Fruit fly (Drosophila melanogaster) whole organism, prepupa: ENCODE measurements around the gene rk.
A peak's percentile ranks its signal among the peaks of the same experiment; 100 is the strongest.

Source experiments
- Blimp-1 ChIP-seq: fragments of 200-800 bp; sonication (Bioruptor generic); optimal IDR thresholded peaks from 3 replicates; lab custom pipeline; 2017; ENCODE audit warnings: missing biosample characterization, missing genetic modification characterization, mild to moderate bottlenecking, moderate library complexity, missing genetic modification reagents
- CG10631 ChIP-seq: fragments of 200-800 bp; sonication (Bioruptor generic); optimal IDR thresholded peaks from 2 replicates; lab custom pipeline; 2016; ENCODE audit warnings: missing biosample characterization, missing genetic modification characterization
- CG10669 ChIP-seq: fragments of 200-800 bp; sonication (Bioruptor generic); optimal IDR thresholded peaks from 3 replicates; lab custom pipeline; 2018; ENCODE audit warnings: missing biosample characterization, mild to moderate bottlenecking, missing genetic modification characterization, moderate library complexity
- CG11762 ChIP-seq: fragments of 200-800 bp; sonication (Bioruptor generic); optimal IDR thresholded peaks from 3 replicates; lab custom pipeline; 2016; ENCODE audit warnings: missing biosample characterization, missing genetic modification characterization; ENCODE audit not compliant: insufficient read depth
- CG15336 ChIP-seq: fragments of 200-800 bp; sonication (Bioruptor generic); IDR thresholded peaks from 2 replicates; pipeline ENCODE4 v1.3.6; 2022; ENCODE audit warnings: missing biosample characterization, missing genetic modification characterization
- CG3032 ChIP-seq: fragments of 200-800 bp; optimal IDR thresholded peaks from 2 replicates; lab custom pipeline; 2019; ENCODE audit warnings: missing biosample characterization, mild to moderate bottlenecking, missing genetic modification characterization, moderate library complexity
- CG31627 ChIP-seq: fragments of 200-800 bp; sonication (Bioruptor generic); optimal IDR thresholded peaks from 3 replicates; lab custom pipeline; 2016; ENCODE audit warnings: missing biosample characterization, missing genetic modification characterization
- CG32006 ChIP-seq: fragments of 200-800 bp; sonication (Bioruptor generic); optimal IDR thresholded peaks from 3 replicates; lab custom pipeline; 2017; ENCODE audit warnings: missing biosample characterization, mild to moderate bottlenecking, missing genetic modification characterization
- CG3919 ChIP-seq: fragments of 200-800 bp; sonication (Bioruptor generic); optimal IDR thresholded peaks from 3 replicates; lab custom pipeline; 2016; ENCODE audit warnings: missing biosample characterization, missing genetic modification characterization
- CG4318 ChIP-seq: fragments of 200-800 bp; sonication (Bioruptor generic); optimal IDR thresholded peaks from 3 replicates; lab custom pipeline; 2017; ENCODE audit warnings: missing biosample characterization, mild to moderate bottlenecking, missing genetic modification characterization
- CG6163 ChIP-seq: fragments of 200-800 bp; sonication (Bioruptor generic); IDR thresholded peaks from 3 replicates; pipeline ENCODE4 v1.3.6; 2022; ENCODE audit warnings: missing biosample characterization, missing genetic modification characterization
- CG6276 ChIP-seq: fragments of 200-800 bp; sonication (Bioruptor generic); optimal IDR thresholded peaks from 2 replicates; lab custom pipeline; 2017; ENCODE audit warnings: missing biosample characterization, mild to moderate bottlenecking, missing genetic modification characterization
- CG6808 ChIP-seq: fragments of 200-800 bp; sonication (Bioruptor generic); optimal IDR thresholded peaks from 3 replicates; lab custom pipeline; 2017; ENCODE audit warnings: missing biosample characterization, missing genetic modification characterization, mild to moderate bottlenecking, moderate library complexity, missing genetic modification reagents
- CG6854 ChIP-seq: fragments of 200-800 bp; sonication (Bioruptor generic); optimal IDR thresholded peaks from 2 replicates; lab custom pipeline; 2017; ENCODE audit warnings: missing biosample characterization, mild to moderate bottlenecking, missing genetic modification characterization
- CG9139 ChIP-seq: fragments of 200-800 bp; sonication (Bioruptor generic); optimal IDR thresholded peaks from 3 replicates; lab custom pipeline; 2017; ENCODE audit warnings: missing biosample characterization, mild to moderate bottlenecking, missing genetic modification characterization
- Eip78C ChIP-seq: fragments of 200-800 bp; sonication (Bioruptor generic); peaks from one replicate; lab custom pipeline; 2016; ENCODE audit warnings: missing biosample characterization, missing genetic modification characterization
- Ets21C ChIP-seq: fragments of 200-800 bp; sonication (Bioruptor generic); optimal IDR thresholded peaks from 3 replicates; lab custom pipeline; 2016; ENCODE audit warnings: missing biosample characterization, missing genetic modification characterization
- Ets96B ChIP-seq: fragments of 200-800 bp; optimal IDR thresholded peaks from 2 replicates; lab custom pipeline; 2019; ENCODE audit warnings: missing biosample characterization, mild to moderate bottlenecking, missing genetic modification characterization, moderate library complexity
- Gug ChIP-seq: fragments of 200-800 bp; sonication (Bioruptor generic); IDR thresholded peaks from 2 replicates; pipeline ENCODE4 v1.3.6; 2022; ENCODE audit warnings: missing biosample characterization, missing genetic modification characterization
- Hr39 ChIP-seq: fragments of 200-800 bp; sonication (Bioruptor generic); optimal IDR thresholded peaks from 2 replicates; lab custom pipeline; 2016; ENCODE audit warnings: missing biosample characterization, missing genetic modification characterization
- Hr4 ChIP-seq: fragments of 200-800 bp; sonication (Bioruptor generic); optimal IDR thresholded peaks from 3 replicates; lab custom pipeline; 2016; ENCODE audit warnings: missing biosample characterization, missing genetic modification characterization
- Met ChIP-seq: fragments of 200-800 bp; sonication (Bioruptor generic); optimal IDR thresholded peaks from 3 replicates; lab custom pipeline; 2016; ENCODE audit warnings: missing biosample characterization, missing genetic modification characterization
- OdsH ChIP-seq: fragments of 200-800 bp; sonication (Bioruptor generic); optimal IDR thresholded peaks from 3 replicates; lab custom pipeline; 2016; ENCODE audit warnings: missing biosample characterization, missing genetic modification characterization
- Smox ChIP-seq: fragments of 200-800 bp; sonication (Bioruptor generic); optimal IDR thresholded peaks from 3 replicates; lab custom pipeline; 2016; ENCODE audit warnings: missing biosample characterization, missing genetic modification characterization
- achi ChIP-seq: fragments of 200-800 bp; sonication (Bioruptor generic); optimal IDR thresholded peaks from 3 replicates; lab custom pipeline; 2016; ENCODE audit warnings: missing biosample characterization, missing genetic modification characterization
- acj6 ChIP-seq: fragments of 200-800 bp; sonication (Bioruptor generic); optimal IDR thresholded peaks from 3 replicates; lab custom pipeline; 2016; ENCODE audit warnings: missing biosample characterization, missing genetic modification characterization
- cyc ChIP-seq: fragments of 200-800 bp; sonication (Bioruptor generic); optimal IDR thresholded peaks from 3 replicates; lab custom pipeline; 2016; ENCODE audit warnings: missing biosample characterization, missing genetic modification characterization
- dsx ChIP-seq: fragments of 200-800 bp; optimal IDR thresholded peaks from 3 replicates; lab custom pipeline; 2019; ENCODE audit warnings: missing biosample characterization, mild to moderate bottlenecking, missing genetic modification characterization, moderate library complexity; ENCODE audit not compliant: poor library complexity, severe bottlenecking
- eg ChIP-seq: fragments of 200-800 bp; sonication (Bioruptor generic); IDR thresholded peaks from 3 replicates; pipeline ENCODE4 v1.3.6; 2022; ENCODE audit warnings: missing biosample characterization, missing genetic modification characterization
- esn ChIP-seq: fragments of 200-800 bp; sonication (Bioruptor generic); optimal IDR thresholded peaks from 2 replicates; lab custom pipeline; 2016; ENCODE audit warnings: missing biosample characterization, mild to moderate bottlenecking, missing genetic modification characterization, moderate library complexity
- fd85E ChIP-seq: fragments of 200-800 bp; sonication (Bioruptor generic); optimal IDR thresholded peaks from 3 replicates; lab custom pipeline; 2016; ENCODE audit warnings: missing biosample characterization, missing genetic modification characterization
- fkh ChIP-seq: fragments of 200-800 bp; sonication (Bioruptor generic); optimal IDR thresholded peaks from 3 replicates; lab custom pipeline; 2017; ENCODE audit warnings: missing biosample characterization, mild to moderate bottlenecking, missing genetic modification characterization, moderate library complexity
- lz ChIP-seq: fragments of 200-800 bp; sonication (Bioruptor generic); optimal IDR thresholded peaks from 3 replicates; lab custom pipeline; 2016; ENCODE audit warnings: missing biosample characterization, missing genetic modification characterization
- net ChIP-seq: fragments of 200-800 bp; sonication (Bioruptor generic); optimal IDR thresholded peaks from 3 replicates; lab custom pipeline; 2016; ENCODE audit warnings: missing biosample characterization, missing genetic modification characterization
- pdm3 ChIP-seq: fragments of 200-800 bp; sonication (Bioruptor generic); optimal IDR thresholded peaks from 3 replicates; lab custom pipeline; 2016; ENCODE audit warnings: missing biosample characterization, missing genetic modification characterization
- ss ChIP-seq, 2 experiments: fragments of 200-800 bp; sonication (Bioruptor generic); optimal IDR thresholded peaks; 2 replicates in 1 of 2; 3 replicates in 1 of 2; lab custom pipeline; 2017 to 2018; ENCODE audit warnings: mild to moderate bottlenecking in 2 of 2, missing biosample characterization in 2 of 2, missing genetic modification characterization in 2 of 2, moderate library complexity in 1 of 2
- svp ChIP-seq: fragments of 200-800 bp; sonication (Bioruptor generic); peaks from one replicate; lab custom pipeline; 2016; ENCODE audit warnings: missing biosample characterization, missing genetic modification characterization
- topi ChIP-seq: fragments of 200-800 bp; sonication (Bioruptor generic); optimal IDR thresholded peaks from 3 replicates; lab custom pipeline; 2016; ENCODE audit warnings: missing biosample characterization, missing genetic modification characterization
- vri ChIP-seq: fragments of 200-800 bp; sonication (Bioruptor generic); optimal IDR thresholded peaks from 3 replicates; lab custom pipeline; 2016; ENCODE audit warnings: missing biosample characterization, mild to moderate bottlenecking, missing genetic modification characterization

Gene rk

dm6 chr2L:14013478-14013877 lies 12.4 kb upstream of the rk start:
- TF ChIP-seq Hr39 (GFP tag; lab: Kevin White, UChicago) (no peak), fkh (GFP tag; lab: Kevin White, UChicago) (peak; percentile 27), CG10669 (no peak), Ets96B (tag; lab: Kevin White, UChicago) (no peak), Ets21C (GFP tag; lab: Kevin White, UChicago) (no peak), vri (peak; percentile 54), CG6276 (GFP tag; lab: Kevin White, UChicago) (no peak), svp (GFP tag; lab: Kevin White, UChicago) (peak; percentile 85), topi (GFP tag; lab: Kevin White, UChicago) (no peak)

dm6 chr2L:14012304-14013054 lies 11.4 kb upstream of the rk start, which contains the start of gene bgm:
Gene bgm, plus strand, starts transcription at chr2L:14013004.
- TF ChIP-seq acj6 (GFP tag; lab: Kevin White, UChicago) (no peak), svp (GFP tag; lab: Kevin White, UChicago) (peak; percentile 20), CG31627 (GFP tag; lab: Kevin White, UChicago) (no peak), Gug (GFP tag; lab: Robert Waterston, UW) (no peak), CG6808 (GFP tag; lab: Kevin White, UChicago) (no peak), Ets21C (GFP tag; lab: Kevin White, UChicago) (no peak), CG4318 (no peak), CG6854 (GFP tag; lab: Kevin White, UChicago) (no peak), CG10631 (GFP tag; lab: Kevin White, UChicago) (no peak), topi (GFP tag; lab: Kevin White, UChicago) (no peak), OdsH (GFP tag; lab: Kevin White, UChicago) (no peak), vri (peak; percentile 7), CG32006 (GFP tag; lab: Kevin White, UChicago) (no peak), Ets96B (tag; lab: Kevin White, UChicago) (no peak)

- TF ChIP-seq lz (GFP tag; lab: Kevin White, UChicago), result no peak
- peak; percentile 26 for TF ChIP-seq OdsH (GFP tag; lab: Kevin White, UChicago)
- peak; percentile 79 for TF ChIP-seq svp (GFP tag; lab: Kevin White, UChicago)
- TF ChIP-seq CG3032 (tag; lab: Kevin White, UChicago), result no peak
- TF ChIP-seq Hr39 (GFP tag; lab: Kevin White, UChicago), result peak; percentile 2
- no peak for TF ChIP-seq Ets21C (GFP tag; lab: Kevin White, UChicago)
- no peak for TF ChIP-seq CG15336 (GFP tag; lab: Robert Waterston, UW)
- TF ChIP-seq topi (GFP tag; lab: Kevin White, UChicago), result peak; percentile 16
- no peak for TF ChIP-seq fd85E (GFP tag; lab: Kevin White, UChicago)
- no peak for TF ChIP-seq achi (GFP tag; lab: Kevin White, UChicago)
- no peak for TF ChIP-seq CG4318
- peak; percentile 17 for TF ChIP-seq CG3919 (GFP tag; lab: Kevin White, UChicago)
- no peak for TF ChIP-seq acj6 (GFP tag; lab: Kevin White, UChicago)
- peak; percentile 72 for TF ChIP-seq Eip78C
- TF ChIP-seq cyc (GFP tag; lab: Kevin White, UChicago), result peak; percentile 39
- TF ChIP-seq eg (GFP tag; lab: Robert Waterston, UW), result no peak; the same call in 1 of the 3 replicates
- no peak for TF ChIP-seq net (GFP tag; lab: Kevin White, UChicago)
- no peak for TF ChIP-seq CG6854 (GFP tag; lab: Kevin White, UChicago)
- peak; percentile 17 for TF ChIP-seq CG10669
- no peak for TF ChIP-seq vri
- TF ChIP-seq Smox, result peak; percentile 1
- TF ChIP-seq CG6163 (GFP tag; lab: Robert Waterston, UW), result peak; percentile 34; the same call in 2 of the 3 replicates
- TF ChIP-seq Hr4 (GFP tag; lab: Kevin White, UChicago), result no peak
- peak; percentile 9 for TF ChIP-seq Ets96B (tag; lab: Kevin White, UChicago)
- TF ChIP-seq pdm3 (GFP tag; lab: Kevin White, UChicago), result peak; percentile 13
- peak; percentile 48 for TF ChIP-seq Met
- TF ChIP-seq CG9139 (GFP tag; lab: Kevin White, UChicago), result no peak
- no peak for TF ChIP-seq CG11762 (GFP tag; lab: Kevin White, UChicago)
- no peak for TF ChIP-seq Blimp-1
- TF ChIP-seq dsx (GFP tag; lab: Kevin White, UChicago), result no peak
- peak; percentile 16 for TF ChIP-seq esn (GFP tag; lab: Kevin White, UChicago)
- no peak for TF ChIP-seq ss (GFP tag; optimal IDR thresholded peaks at IDR 0.05; lab: Kevin White, UChicago)
Observed at dm6 chr2L:14011591-14012303, 10.7 kb upstream of the rk start.
